Worm (Caenorhabditis elegans): ENCODE results near the gene F53F4.16.
A peak's percentile ranks its signal among the peaks of the same experiment; 100 is the strongest.

F53F4.16 gene

ce11 chrV:13666460-13666859 is 44.8 kb upstream of the F53F4.16 start:
- TF ChIP-seq bed-1 (GFP tag; IDR thresholded peaks at IDR 0.05) (no peak), efl-1 (GFP tag; optimal IDR thresholded peaks at IDR 0.05) (no peak), attf-5 (GFP tag; optimal IDR thresholded peaks at IDR 0.05) (no peak)

ce11 chrV:13665089-13665488 is 43.5 kb upstream of the F53F4.16 start, which contains the start of gene rde-12:
TSS of gene rde-12 (plus strand) at chrV:13665389.
- TF ChIP-seq F52B5.7 (tag; optimal IDR thresholded peaks at IDR 0.05) = peak; percentile 20
- peak; percentile 41; the same call in 1 of the 2 replicates for TF ChIP-seq hmg-1.2 (GFP tag; IDR thresholded peaks at IDR 0.05)
- TF ChIP-seq ceh-40 (GFP tag; IDR thresholded peaks at IDR 0.05) = no peak
- TF ChIP-seq Y56A3A.18 (GFP tag; IDR thresholded peaks at IDR 0.05) = no peak
- TF ChIP-seq somi-1 (GFP tag; optimal IDR thresholded peaks at IDR 0.05) = no peak
- TF ChIP-seq cebp-1 (GFP tag; IDR thresholded peaks at IDR 0.05) = no peak
- TF ChIP-seq cebp-1 (tag; optimal IDR thresholded peaks at IDR 0.05) = peak; percentile 27
- no peak for TF ChIP-seq T07F8.4 (tag; optimal IDR thresholded peaks at IDR 0.05)
- 0 out of 2 replicates have a peak, but pooled peaks have one; percentile 5 for TF ChIP-seq madf-6 (GFP tag; IDR thresholded peaks at IDR 0.05)
- 0 out of 2 replicates have a peak, but pooled peaks have one; percentile 32 for TF ChIP-seq lin-26 (GFP tag; IDR thresholded peaks at IDR 0.05)
- TF ChIP-seq snpc-1.3 (tag; optimal IDR thresholded peaks at IDR 0.05; ENCODE audit: insufficient read depth) = no peak
- 0 out of 2 replicates have a peak, but pooled peaks have one; percentile 16 for TF ChIP-seq egl-44 (GFP tag; IDR thresholded peaks at IDR 0.05)
- TF ChIP-seq hrde-1 (tag; optimal IDR thresholded peaks at IDR 0.05; ENCODE audit: borderline replicate concordance) = no peak
- TF ChIP-seq egrh-3 (GFP tag; IDR thresholded peaks at IDR 0.05) = no peak

ce11 chrV:13664340-13664916 is 42.8 kb upstream of the F53F4.16 start:
- peak; percentile 23; the same call in 1 of the 2 replicates for TF ChIP-seq hsf-1 (GFP tag; IDR thresholded peaks at IDR 0.05)
- no peak for TF ChIP-seq Y53F4B.3 (GFP tag; IDR thresholded peaks at IDR 0.05)
- TF ChIP-seq lin-35 (GFP tag; optimal IDR thresholded peaks at IDR 0.05) = peak in 2 of 3 experiments; percentile 12 to 73
- no peak for TF ChIP-seq repo-1 (tag; optimal IDR thresholded peaks at IDR 0.05)
- TF ChIP-seq madf-8 (GFP tag; conservative IDR thresholded peaks at IDR 0.05) = peak; percentile 26; the same call in 1 of the 2 replicates
- TF ChIP-seq Y56A3A.18 (GFP tag; IDR thresholded peaks at IDR 0.05) = peak; percentile 15; the same call in 1 of the 2 replicates
- no peak for TF ChIP-seq F22D6.2 (tag; optimal IDR thresholded peaks at IDR 0.05)
- TF ChIP-seq hmg-1.2 (GFP tag; IDR thresholded peaks at IDR 0.05) = no peak
- no peak for TF ChIP-seq nhr-179 (tag; optimal IDR thresholded peaks at IDR 0.05)
- TF ChIP-seq akir-1 (GFP tag; optimal IDR thresholded peaks at IDR 0.05) = no peak
- TF ChIP-seq sea-2 (GFP tag; IDR thresholded peaks at IDR 0.05) = no peak
- TF ChIP-seq F55B11.4 (tag; optimal IDR thresholded peaks at IDR 0.05; ENCODE audit: borderline replicate concordance, insufficient read depth) = no peak
- TF ChIP-seq tbx-9 (tag; optimal IDR thresholded peaks at IDR 0.05; ENCODE audit: borderline replicate concordance) = no peak
- no peak for TF ChIP-seq T07F8.4 (tag; optimal IDR thresholded peaks at IDR 0.05)
- TF ChIP-seq unc-62 (GFP tag; optimal IDR thresholded peaks at IDR 0.05) = no peak
- TF ChIP-seq Y79H2A.3 (GFP tag; conservative IDR thresholded peaks at IDR 0.05) = no peak
- peak; percentile 59 for TF ChIP-seq efl-1 (GFP tag; optimal IDR thresholded peaks at IDR 0.05)
- TF ChIP-seq hrde-1 (tag; optimal IDR thresholded peaks at IDR 0.05; ENCODE audit: borderline replicate concordance) = no peak
- no peak for TF ChIP-seq hlh-26 (GFP tag; conservative IDR thresholded peaks at IDR 0.05)
- TF ChIP-seq madf-10 (tag; optimal IDR thresholded peaks at IDR 0.05) = no peak
- TF ChIP-seq madf-6 (GFP tag; IDR thresholded peaks at IDR 0.05) = peak; percentile 73; the same call in 1 of the 2 replicates
- no peak for TF ChIP-seq aptf-3 (GFP tag; IDR thresholded peaks at IDR 0.05)
- no peak for TF ChIP-seq mxl-1 (tag; optimal IDR thresholded peaks at IDR 0.05)
- TF ChIP-seq egrh-3 (GFP tag; IDR thresholded peaks at IDR 0.05) = no peak
- no peak for TF ChIP-seq dpl-1 (GFP tag; optimal IDR thresholded peaks at IDR 0.05)
- TF ChIP-seq rcor-1 (GFP tag; IDR thresholded peaks at IDR 0.05) = no peak
- no peak for TF ChIP-seq let-526 (GFP tag; IDR thresholded peaks at IDR 0.05)
- TF ChIP-seq ceh-79 (tag; optimal IDR thresholded peaks at IDR 0.05) = no peak
- TF ChIP-seq F33H1.4 (GFP tag; IDR thresholded peaks at IDR 0.05) = peak; percentile 42
- TF ChIP-seq F23B12.7 (tag; optimal IDR thresholded peaks at IDR 0.05; ENCODE audit: insufficient read depth) = no peak
- no peak for TF ChIP-seq mes-4 (tag; optimal IDR thresholded peaks at IDR 0.05)
- no peak for TF ChIP-seq aptf-2 (GFP tag; conservative IDR thresholded peaks at IDR 0.05)
- TF ChIP-seq sptf-2 (GFP tag; optimal IDR thresholded peaks at IDR 0.05) = no peak
- TF ChIP-seq dpff-1 (tag; optimal IDR thresholded peaks at IDR 0.05) = no peak

All from whole organism, young adult.